Worm (Caenorhabditis elegans): ENCODE data around the gene T06D8.2.

T06D8.2 gene

DNA sequence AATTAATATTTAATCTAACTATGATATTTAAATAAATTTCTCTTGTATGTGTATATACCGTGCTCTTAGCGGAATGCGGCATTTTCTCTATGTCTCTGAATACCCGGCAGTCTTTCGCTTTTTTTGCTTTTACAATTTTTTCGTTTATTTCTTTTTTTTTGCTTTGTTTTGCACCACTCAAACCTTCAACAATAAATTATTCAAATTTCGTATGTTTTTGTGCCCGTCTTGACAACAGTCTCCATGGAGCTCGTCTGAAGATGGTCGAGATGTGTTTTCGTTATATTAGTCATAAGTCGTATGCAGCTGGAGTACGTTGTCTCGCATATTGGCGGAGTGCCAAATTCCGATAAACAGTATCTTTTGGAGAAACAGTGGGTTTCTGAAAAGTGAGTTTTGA is at the start of gene T06D8.2:
T06D8.2 (plus strand) TSS at position 301 of the 400 bp plus-strand sequence.
- TF ChIP-seq ztf-29 (GFP tag; IDR thresholded peaks at IDR 0.05) (no peak), tab-1 (GFP tag; IDR thresholded peaks at IDR 0.05) (no peak), med-1 (GFP tag; optimal IDR thresholded peaks at IDR 0.05; ENCODE audit: insufficient read depth) (no peak), ztf-23 (GFP tag; IDR thresholded peaks at IDR 0.05) (no peak), flt-1 (GFP tag; IDR thresholded peaks at IDR 0.05) (no peak), klf-2 (GFP tag; conservative IDR thresholded peaks at IDR 0.05) (no peak), ref-1 (GFP tag; conservative IDR thresholded peaks at IDR 0.05) (no peak), cog-1 (tag; optimal IDR thresholded peaks at IDR 0.05) (no peak), T22C8.4 (GFP tag; IDR thresholded peaks at IDR 0.05) (no peak)

DNA sequence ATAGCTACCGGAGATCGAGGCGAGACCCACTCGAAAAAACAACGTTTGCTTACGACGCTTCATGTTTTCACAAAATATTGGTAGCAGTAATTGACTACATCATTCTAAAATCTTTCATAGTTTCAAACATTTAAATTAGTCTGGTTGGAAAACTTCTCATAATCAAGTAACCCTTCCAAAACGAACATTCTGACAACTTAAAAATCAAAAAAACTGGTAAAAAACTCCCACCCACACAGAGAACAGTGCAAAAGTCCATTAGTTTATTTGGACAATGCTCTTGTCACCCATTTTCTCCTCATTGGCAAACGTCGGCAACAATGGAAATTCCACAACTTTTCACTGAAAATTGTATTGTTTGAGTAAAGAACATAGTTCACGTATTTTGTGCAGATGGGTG is 49.1 kb upstream of the T06D8.2 start, which contains the start of gene F37H8.6:
F37H8.6 (minus strand) TSS at position 101 of the 400 bp plus-strand sequence.
- TF ChIP-seq tab-1 (GFP tag; IDR thresholded peaks at IDR 0.05), result no peak
- no peak for TF ChIP-seq klf-2 (GFP tag; conservative IDR thresholded peaks at IDR 0.05)
- TF ChIP-seq ref-1 (GFP tag; conservative IDR thresholded peaks at IDR 0.05), result no peak
- TF ChIP-seq ztf-23 (GFP tag; IDR thresholded peaks at IDR 0.05), result no peak
- no peak for TF ChIP-seq T22C8.4 (GFP tag; IDR thresholded peaks at IDR 0.05)
- no peak for TF ChIP-seq ztf-29 (GFP tag; IDR thresholded peaks at IDR 0.05)
- TF ChIP-seq cog-1 (tag; optimal IDR thresholded peaks at IDR 0.05), result no peak
- no peak for TF ChIP-seq flt-1 (GFP tag; IDR thresholded peaks at IDR 0.05)
- no peak for TF ChIP-seq med-1 (GFP tag; optimal IDR thresholded peaks at IDR 0.05; ENCODE audit: insufficient read depth)

DNA sequence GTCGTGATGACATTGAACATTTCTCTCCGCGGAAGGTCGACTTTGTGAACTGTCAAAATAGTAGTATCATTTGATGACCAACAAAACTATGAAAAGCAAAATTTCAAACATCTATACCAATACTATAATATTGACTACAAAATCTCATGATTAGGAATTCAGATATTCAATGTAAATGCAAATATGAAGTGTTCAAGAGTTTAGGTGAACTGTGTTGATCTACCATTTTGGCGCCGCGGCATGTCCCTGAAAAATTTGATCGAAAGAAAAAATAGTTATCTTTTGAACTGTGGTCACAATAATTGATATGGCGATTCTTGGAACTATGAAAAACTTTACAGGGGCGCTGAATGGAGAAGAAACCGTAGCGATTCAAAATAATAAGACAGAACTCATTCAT is 47.7 kb upstream of the T06D8.2 start:
- TF ChIP-seq ref-1 (GFP tag; conservative IDR thresholded peaks at IDR 0.05), result no peak
- TF ChIP-seq klf-2 (GFP tag; conservative IDR thresholded peaks at IDR 0.05), result no peak
- TF ChIP-seq cog-1 (tag; optimal IDR thresholded peaks at IDR 0.05), result no peak
- no peak for TF ChIP-seq tab-1 (GFP tag; IDR thresholded peaks at IDR 0.05)
- TF ChIP-seq ztf-29 (GFP tag; IDR thresholded peaks at IDR 0.05), result no peak
- no peak for TF ChIP-seq flt-1 (GFP tag; IDR thresholded peaks at IDR 0.05)
- no peak for TF ChIP-seq med-1 (GFP tag; optimal IDR thresholded peaks at IDR 0.05; ENCODE audit: insufficient read depth)
- TF ChIP-seq ztf-23 (GFP tag; IDR thresholded peaks at IDR 0.05), result no peak
- no peak for TF ChIP-seq T22C8.4 (GFP tag; IDR thresholded peaks at IDR 0.05)

DNA sequence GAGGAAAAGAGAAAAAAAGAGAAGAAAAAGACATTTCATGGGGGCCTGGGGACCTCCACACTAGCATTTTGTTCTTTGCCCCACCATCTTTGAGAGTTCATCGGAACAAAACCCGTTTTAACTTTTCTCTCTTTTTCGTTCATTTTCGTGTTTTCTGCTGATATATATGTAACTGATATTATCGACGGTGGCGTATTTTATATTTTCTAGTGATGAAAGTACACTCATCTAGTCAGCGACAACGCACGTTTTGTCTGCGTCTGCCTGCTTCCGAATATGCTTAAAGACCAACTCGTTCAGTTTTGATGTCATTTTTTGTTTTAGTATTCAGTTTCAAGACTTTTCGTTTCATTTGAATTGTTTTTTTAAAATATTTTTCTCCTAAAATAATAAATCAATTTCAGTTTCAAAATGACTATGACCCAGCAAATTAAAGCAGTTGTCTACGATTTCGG is 45.2 kb upstream of the T06D8.2 start, which contains the start of gene bigr-1:
bigr-1 (plus strand) TSS at position 405 of the 455 bp plus-strand sequence.
- no peak for TF ChIP-seq tab-1 (GFP tag; IDR thresholded peaks at IDR 0.05)

DNA sequence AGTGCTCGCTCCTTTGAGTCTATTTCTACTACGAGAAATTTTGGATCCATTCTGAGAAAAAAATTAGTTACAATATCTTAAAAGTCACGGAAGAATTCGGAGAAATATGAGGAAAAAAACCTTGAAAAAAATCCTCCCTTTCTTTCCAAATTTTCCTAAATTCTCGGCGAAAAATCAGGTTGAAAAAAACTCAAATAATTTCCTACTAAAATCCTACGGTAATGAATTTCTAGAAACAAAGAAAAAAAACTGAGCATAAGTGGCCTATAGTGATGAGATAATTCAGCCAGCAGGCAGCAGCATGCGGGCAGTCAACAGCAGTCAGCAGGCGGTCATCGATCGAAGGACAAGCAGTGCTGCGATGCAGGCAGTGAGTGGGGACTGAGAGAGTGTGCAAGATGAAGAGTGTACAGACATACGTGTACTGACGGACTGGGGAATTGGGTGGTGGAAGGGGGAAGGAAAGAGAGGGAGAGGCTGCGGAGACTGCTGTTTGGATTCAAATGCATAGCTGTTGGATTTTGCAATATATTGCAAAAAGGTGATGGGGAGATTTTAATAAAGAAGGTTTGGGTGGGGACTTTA is 41.6 kb upstream of the T06D8.2 start, which contains the start of gene lir-3:
lir-3 (minus strand) TSS at position 51 of the 585 bp plus-strand sequence.
- TF ChIP-seq klf-2 (GFP tag; conservative IDR thresholded peaks at IDR 0.05) (0 out of 2 replicates have a peak, but pooled peaks have one; percentile 24), flt-1 (GFP tag; IDR thresholded peaks at IDR 0.05) (no peak), med-1 (GFP tag; optimal IDR thresholded peaks at IDR 0.05; ENCODE audit: insufficient read depth) (no peak), cog-1 (tag; optimal IDR thresholded peaks at IDR 0.05) (no peak), T22C8.4 (GFP tag; IDR thresholded peaks at IDR 0.05) (peak; percentile 51; the same call in 1 of the 2 replicates)

DNA sequence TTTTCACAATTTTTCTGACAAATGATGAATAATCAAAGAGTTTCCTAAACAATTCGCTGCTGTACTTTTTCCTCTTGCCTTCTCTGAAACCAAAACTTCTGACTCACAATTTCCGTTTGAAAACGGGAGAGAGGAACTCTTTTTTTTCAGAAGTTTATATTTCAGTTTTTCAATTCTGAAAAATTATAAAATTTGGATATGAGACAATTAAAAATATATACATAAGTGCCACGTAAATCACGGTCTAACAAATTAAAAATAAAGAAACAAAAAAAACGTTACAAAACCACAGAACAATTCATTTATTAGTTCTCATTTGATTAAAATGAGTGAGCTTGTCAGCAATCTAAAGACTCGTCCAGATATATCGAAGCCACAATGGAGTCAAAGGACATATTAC is 40.8 kb upstream of the T06D8.2 start, which contains the start of gene sfxn-1.2:
sfxn-1.2 (plus strand) TSS at position 301 of the 400 bp plus-strand sequence.
- no peak for TF ChIP-seq tab-1 (GFP tag; IDR thresholded peaks at IDR 0.05)
- TF ChIP-seq ztf-23 (GFP tag; IDR thresholded peaks at IDR 0.05), result no peak
- TF ChIP-seq T22C8.4 (GFP tag; IDR thresholded peaks at IDR 0.05), result no peak
- no peak for TF ChIP-seq cog-1 (tag; optimal IDR thresholded peaks at IDR 0.05)
- TF ChIP-seq klf-2 (GFP tag; conservative IDR thresholded peaks at IDR 0.05), result no peak
- no peak for TF ChIP-seq ref-1 (GFP tag; conservative IDR thresholded peaks at IDR 0.05)
- TF ChIP-seq flt-1 (GFP tag; IDR thresholded peaks at IDR 0.05), result no peak
- TF ChIP-seq med-1 (GFP tag; optimal IDR thresholded peaks at IDR 0.05; ENCODE audit: insufficient read depth), result no peak
- TF ChIP-seq ztf-29 (GFP tag; IDR thresholded peaks at IDR 0.05), result no peak

DNA sequence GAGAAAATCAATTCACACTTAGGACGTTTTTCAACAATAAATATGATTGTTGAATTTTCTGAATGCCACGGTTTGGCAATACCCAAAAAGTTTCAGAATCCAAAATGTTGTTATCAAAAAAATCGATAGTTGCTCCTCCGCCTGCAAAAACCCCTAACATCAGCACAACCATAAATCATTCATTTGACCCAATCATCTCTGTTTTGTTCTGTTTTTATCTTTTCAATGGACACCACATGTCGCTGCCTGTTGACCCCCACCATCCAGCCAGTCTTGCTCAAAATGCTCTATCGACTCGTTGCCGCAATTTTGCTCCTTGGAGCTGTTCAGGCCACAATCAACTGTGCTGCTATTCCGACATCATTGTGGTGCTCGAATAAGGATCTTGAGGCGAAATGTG is 38.5 kb upstream of the T06D8.2 start, which contains the start of gene F37H8.5:
F37H8.5 (plus strand) TSS at position 181 of the 400 bp plus-strand sequence.
- no peak for TF ChIP-seq ref-1 (GFP tag; conservative IDR thresholded peaks at IDR 0.05)
- TF ChIP-seq tab-1 (GFP tag; IDR thresholded peaks at IDR 0.05), result no peak
- TF ChIP-seq med-1 (GFP tag; optimal IDR thresholded peaks at IDR 0.05; ENCODE audit: insufficient read depth), result no peak
- TF ChIP-seq klf-2 (GFP tag; conservative IDR thresholded peaks at IDR 0.05), result no peak
- no peak for TF ChIP-seq cog-1 (tag; optimal IDR thresholded peaks at IDR 0.05)
- no peak for TF ChIP-seq ztf-23 (GFP tag; IDR thresholded peaks at IDR 0.05)
- TF ChIP-seq ztf-29 (GFP tag; IDR thresholded peaks at IDR 0.05), result no peak
- no peak for TF ChIP-seq T22C8.4 (GFP tag; IDR thresholded peaks at IDR 0.05)
- no peak for TF ChIP-seq flt-1 (GFP tag; IDR thresholded peaks at IDR 0.05)

DNA sequence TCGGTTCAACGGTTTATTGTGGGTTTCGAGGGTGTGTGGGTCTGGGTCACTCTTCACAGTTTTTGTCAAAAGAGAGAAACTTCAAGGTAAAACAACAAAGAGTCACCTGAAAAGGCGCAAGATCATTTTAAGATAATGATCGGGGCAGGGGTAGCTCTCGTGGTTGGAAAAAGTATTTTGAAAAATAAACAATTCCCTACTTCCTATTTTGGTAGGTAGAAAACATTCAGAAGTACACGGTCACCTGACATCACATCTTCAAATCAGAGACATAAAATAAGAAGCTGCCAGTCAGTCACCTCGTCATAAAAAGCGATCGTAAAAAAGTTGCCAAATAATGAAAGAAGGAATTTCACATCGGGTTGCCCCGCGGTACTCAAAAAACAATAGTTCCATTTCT is 34.0 kb upstream of the T06D8.2 start:
- no peak for TF ChIP-seq flt-1 (GFP tag; IDR thresholded peaks at IDR 0.05)
- TF ChIP-seq klf-2 (GFP tag; conservative IDR thresholded peaks at IDR 0.05), result no peak
- no peak for TF ChIP-seq ztf-23 (GFP tag; IDR thresholded peaks at IDR 0.05)
- TF ChIP-seq ref-1 (GFP tag; conservative IDR thresholded peaks at IDR 0.05), result no peak
- TF ChIP-seq ztf-29 (GFP tag; IDR thresholded peaks at IDR 0.05), result no peak
- TF ChIP-seq med-1 (GFP tag; optimal IDR thresholded peaks at IDR 0.05; ENCODE audit: insufficient read depth), result no peak
- no peak for TF ChIP-seq T22C8.4 (GFP tag; IDR thresholded peaks at IDR 0.05)
- TF ChIP-seq cog-1 (tag; optimal IDR thresholded peaks at IDR 0.05), result no peak
- no peak for TF ChIP-seq tab-1 (GFP tag; IDR thresholded peaks at IDR 0.05)

DNA sequence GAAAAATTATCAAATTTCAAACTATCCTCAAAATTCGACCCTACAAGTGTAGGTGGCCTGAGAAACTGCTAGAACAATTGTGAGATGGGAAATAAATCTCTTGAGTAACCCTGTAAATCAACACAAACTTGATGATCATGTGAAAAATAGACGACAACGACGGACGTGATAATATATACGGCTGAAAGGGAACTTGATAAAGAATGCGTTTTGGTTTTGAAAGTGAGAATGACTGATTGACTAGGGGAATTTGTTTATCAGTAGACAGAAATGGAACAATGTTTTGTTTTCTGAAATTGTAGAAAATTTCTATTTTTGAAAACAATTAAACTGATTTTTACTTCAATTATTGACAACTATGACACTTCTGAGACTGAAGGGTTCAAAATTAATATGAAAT is 33.0 kb upstream of the T06D8.2 start:
- no peak for TF ChIP-seq flt-1 (GFP tag; IDR thresholded peaks at IDR 0.05)
- no peak for TF ChIP-seq tab-1 (GFP tag; IDR thresholded peaks at IDR 0.05)
- no peak for TF ChIP-seq ztf-23 (GFP tag; IDR thresholded peaks at IDR 0.05)
- no peak for TF ChIP-seq T22C8.4 (GFP tag; IDR thresholded peaks at IDR 0.05)

DNA sequence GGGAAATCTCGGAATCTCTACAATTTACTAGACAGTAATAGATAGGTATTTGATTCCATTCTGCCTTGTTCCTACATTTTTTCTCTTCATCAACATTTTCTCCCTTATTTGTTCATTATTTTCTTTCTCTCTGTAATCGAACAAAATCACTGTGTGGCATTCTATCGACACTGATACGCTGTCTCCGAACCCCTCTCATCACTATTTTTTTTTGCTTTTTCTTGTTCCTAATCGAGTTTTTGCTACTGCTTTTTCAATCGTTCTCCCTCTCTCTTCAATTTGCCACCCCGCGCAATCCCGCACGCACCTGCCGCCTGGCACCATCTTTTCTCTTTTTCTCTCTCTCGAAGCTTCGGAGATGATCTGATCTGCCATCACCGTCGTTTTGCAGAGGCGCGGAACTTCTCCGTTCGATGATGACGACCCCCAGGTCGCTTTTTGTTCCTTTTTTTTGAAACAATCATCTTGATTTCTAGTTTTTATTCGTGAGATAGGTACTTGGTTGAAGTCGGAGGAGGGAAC is 26.2 kb upstream of the T06D8.2 start:
- TF ChIP-seq cog-1 (tag; optimal IDR thresholded peaks at IDR 0.05) (no peak), ztf-29 (GFP tag; IDR thresholded peaks at IDR 0.05) (no peak), flt-1 (GFP tag; IDR thresholded peaks at IDR 0.05) (no peak), ref-1 (GFP tag; conservative IDR thresholded peaks at IDR 0.05) (no peak), klf-2 (GFP tag; conservative IDR thresholded peaks at IDR 0.05) (no peak), tab-1 (GFP tag; IDR thresholded peaks at IDR 0.05) (no peak), T22C8.4 (GFP tag; IDR thresholded peaks at IDR 0.05) (no peak)
